Worm (Caenorhabditis elegans) whole organism, mixed stage, embryonic: ENCODE data around the gene C18H9.6.

Experiments
- lin-13 ChIP-seq: fragments of 150-350 bp; optimal IDR thresholded peaks from 2 replicates; lab custom pipeline; 2014; ENCODE audit warnings: missing biosample characterization, missing genetic modification characterization
- lsy-2 ChIP-seq: fragments of 150-350 bp; optimal IDR thresholded peaks from 2 replicates; lab custom pipeline; 2014; ENCODE audit warnings: missing biosample characterization, missing genetic modification characterization
- mep-1 ChIP-seq: fragments of 150-350 bp; optimal IDR thresholded peaks from 2 replicates; lab custom pipeline; 2017; ENCODE audit warnings: missing biosample characterization, missing genetic modification reagents, missing genetic modification characterization, inconsistent platforms
- nhr-237 ChIP-seq: fragments of 150-350 bp; optimal IDR thresholded peaks from 2 replicates; lab custom pipeline; 2014; ENCODE audit warnings: missing biosample characterization, missing genetic modification characterization
- nhr-28 ChIP-seq: fragments of 150-350 bp; optimal IDR thresholded peaks from 2 replicates; lab custom pipeline; 2014; ENCODE audit warnings: missing biosample characterization, missing genetic modification characterization
- pha-4 ChIP-seq: fragments of 150-350 bp; optimal IDR thresholded peaks from 2 replicates; lab custom pipeline; 2018; ENCODE audit warnings: missing biosample characterization, missing genetic modification reagents, missing genetic modification characterization
- unc-62 ChIP-seq: fragments of 150-350 bp; optimal IDR thresholded peaks from 2 replicates; lab custom pipeline; 2014; ENCODE audit warnings: missing biosample characterization, missing genetic modification reagents, missing genetic modification characterization
- ztf-11 ChIP-seq: fragments of 150-350 bp; optimal IDR thresholded peaks from 2 replicates; lab custom pipeline; 2014; ENCODE audit warnings: missing biosample characterization, missing genetic modification characterization

- TF ChIP-seq lin-13 (tag; lab: Kevin White, UChicago) (no peak), pha-4 (tag; lab: Kevin White, UChicago) (no peak), lsy-2 (no peak), unc-62 (GFP tag; lab: Kevin White, UChicago) (peak; percentile 61), ztf-11 (no peak), nhr-237 (tag; lab: Kevin White, UChicago) (no peak), mep-1 (tag; lab: Kevin White, UChicago) (no peak), nhr-28 (tag; lab: Kevin White, UChicago) (no peak)
These were observed 25.4 kb upstream of the C18H9.6 start for ce11 chrII:6726814-6727213.
